Worm (Caenorhabditis elegans): Measurements from ENCODE around the gene nas-9.

DNA sequence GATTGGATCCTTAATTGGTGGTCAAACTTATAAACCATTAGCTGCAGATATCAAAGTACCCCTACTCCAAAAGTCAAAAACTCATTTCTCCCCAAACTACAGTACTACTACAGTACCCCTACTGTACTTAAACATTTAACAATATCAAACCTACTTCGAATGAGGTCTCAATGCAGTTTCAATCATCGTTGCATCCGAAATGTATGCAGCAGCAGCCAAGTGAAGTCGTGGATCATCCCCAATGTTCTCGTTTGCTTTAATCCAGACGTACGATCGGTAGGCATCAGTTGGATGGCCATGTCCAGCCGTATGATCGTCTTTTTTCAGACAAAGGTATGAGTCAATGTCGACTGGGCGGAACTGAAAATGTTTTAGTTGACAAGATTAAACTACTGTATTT is 17.7 kb upstream of the nas-9 start:
- TF ChIP-seq snpc-4 (tag; optimal IDR thresholded peaks at IDR 0.05) (no peak), ama-1 (optimal IDR thresholded peaks at IDR 0.05) (no peak)

Measured in whole organism, L1 larva.